Fruit fly (Drosophila melanogaster): Measurements from ENCODE around the gene CG17078.

The CG17078 gene

DNA sequence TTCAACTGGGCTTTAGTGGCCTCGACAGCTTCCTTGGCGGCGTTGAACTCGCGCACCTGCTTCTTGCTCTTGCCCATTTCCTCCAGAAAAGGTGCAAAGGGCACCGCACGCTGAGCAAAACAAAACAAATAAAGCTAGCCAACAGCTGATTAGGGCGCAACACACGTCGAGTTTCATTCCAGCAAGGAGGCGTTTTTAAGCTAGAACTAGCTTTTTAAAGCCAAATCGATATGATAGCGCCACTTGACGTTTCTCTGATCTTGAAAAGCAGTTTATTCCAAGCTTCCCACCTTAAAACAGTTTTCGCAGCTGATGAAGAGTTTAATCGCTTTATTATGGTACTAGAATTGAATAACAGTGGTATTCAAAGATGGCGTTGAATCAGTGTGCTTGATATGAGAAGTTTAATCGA is 5.0 kb upstream of the CG17078 start, which contains the start of gene CG11601 (continued):
- TF ChIP-seq Atf6 (GFP tag; IDR thresholded peaks at IDR 0.05) (peak; percentile 20; the same call in 1 of the 2 replicates), CG9727 (GFP tag; optimal IDR thresholded peaks at IDR 0.05) (peak; percentile 1), abd-A (tag; optimal IDR thresholded peaks at IDR 0.05) (no peak), Hmx (GFP tag; optimal IDR thresholded peaks at IDR 0.05) (no peak), NFAT (GFP tag; IDR thresholded peaks at IDR 0.05) (peak; percentile 63), CG9215 (GFP tag; IDR thresholded peaks at IDR 0.05) (no peak), CG8290 (GFP tag; optimal IDR thresholded peaks at IDR 0.05) (no peak), CG8290 (tag; optimal IDR thresholded peaks at IDR 0.05) (peak in 1 of 2 experiments; percentile 64), CG1024 (GFP tag; IDR thresholded peaks at IDR 0.05) (no peak), Usf (GFP tag; optimal IDR thresholded peaks at IDR 0.05) (no peak), CG33213 (GFP tag; optimal IDR thresholded peaks at IDR 0.05) (peak; percentile 47), sim (GFP tag; IDR thresholded peaks at IDR 0.05) (no peak), CG7556 (GFP tag; optimal IDR thresholded peaks at IDR 0.05) (no peak), CG15601 (tag; optimal IDR thresholded peaks at IDR 0.05) (peak; percentile 16), sisA (GFP tag; IDR thresholded peaks at IDR 0.05) (0 out of 2 replicates have a peak, but pooled peaks have one; percentile 5), CG16863 (GFP tag; optimal IDR thresholded peaks at IDR 0.05) (peak; percentile 15), psq (GFP tag; optimal IDR thresholded peaks at IDR 0.05) (peak; percentile 44), bcd (GFP tag; optimal IDR thresholded peaks at IDR 0.05) (peak; percentile 46), CG17186 (GFP tag; optimal IDR thresholded peaks at IDR 0.05) (no peak), dimm (GFP tag; IDR thresholded peaks at IDR 0.05) (no peak), CG6654 (GFP tag; optimal IDR thresholded peaks at IDR 0.05) (no peak), gsb (GFP tag; IDR thresholded peaks at IDR 0.05) (no peak), hkb (optimal IDR thresholded peaks at IDR 0.05) (peak; percentile 55), hkb (GFP tag; IDR thresholded peaks at IDR 0.05) (no peak), CG11093 (GFP tag; IDR thresholded peaks at IDR 0.05) (no peak), CG8924 (tag; optimal IDR thresholded peaks at IDR 0.05) (peak; percentile 13), sc (optimal IDR thresholded peaks at IDR 0.05) (no peak), sc (GFP tag; optimal IDR thresholded peaks at IDR 0.05) (no peak), zfh1 (GFP tag; IDR thresholded peaks at IDR 0.05) (0 out of 3 replicates have a peak, but pooled peaks have one; percentile 44), CG14710 (tag; optimal IDR thresholded peaks at IDR 0.05) (peak; percentile 37), pzg (GFP tag; optimal IDR thresholded peaks at IDR 0.05) (peak; percentile 71), cas (GFP tag; IDR thresholded peaks at IDR 0.05) (no peak), CG3407 (GFP tag; optimal IDR thresholded peaks at IDR 0.05) (no peak), CkIIα-i1 (GFP tag; IDR thresholded peaks at IDR 0.05) (no peak), tio (GFP tag; optimal IDR thresholded peaks at IDR 0.05) (no peak), toy (GFP tag; IDR thresholded peaks at IDR 0.05) (no peak), fd3F (GFP tag; optimal IDR thresholded peaks at IDR 0.05) (peak; percentile 2), CG1602 (GFP tag; optimal IDR thresholded peaks at IDR 0.05) (no peak), Bteb2 (GFP tag; optimal IDR thresholded peaks at IDR 0.05) (peak; percentile 14), CG31224 (GFP tag; IDR thresholded peaks at IDR 0.05) (no peak), phol (tag; optimal IDR thresholded peaks at IDR 0.05) (peak; percentile 79), CG3163 (GFP tag; optimal IDR thresholded peaks at IDR 0.05) (no peak), corto (GFP tag; optimal IDR thresholded peaks at IDR 0.05) (no peak), YL-1 (GFP tag; optimal IDR thresholded peaks at IDR 0.05) (peak; percentile 22), CG7928 (GFP tag; optimal IDR thresholded peaks at IDR 0.05) (no peak), CG11085 (GFP tag; IDR thresholded peaks at IDR 0.05) (no peak), lilli (GFP tag; optimal IDR thresholded peaks at IDR 0.05) (peak; percentile 68), CG10274 (GFP tag; optimal IDR thresholded peaks at IDR 0.05) (no peak), HHEX (GFP tag; optimal IDR thresholded peaks at IDR 0.05) (peak; percentile 9), CG9876 (GFP tag; optimal IDR thresholded peaks at IDR 0.05) (peak; percentile 38), CG6272 (GFP tag; IDR thresholded peaks at IDR 0.05) (peak; percentile 34; the same call in 1 of the 2 replicates), chif (GFP tag; optimal IDR thresholded peaks at IDR 0.05) (peak in 1 of 2 experiments; percentile 13), CG1233 (GFP tag; optimal IDR thresholded peaks at IDR 0.05) (no peak)
